Worm (Caenorhabditis elegans): ENCODE data around the gene asp-6.
A peak's percentile ranks its signal among the peaks of the same experiment; 100 is the strongest.

Gene asp-6

ce11 chrV:8271395-8271794 lies 2.7 kb upstream of the asp-6 start:
- TF ChIP-seq ztf-11 (tag; optimal IDR thresholded peaks at IDR 0.05) (no peak), ceh-16 (tag; optimal IDR thresholded peaks at IDR 0.05) (no peak), R02D3.7 (tag; optimal IDR thresholded peaks at IDR 0.05) (no peak), mab-5 (tag; optimal IDR thresholded peaks at IDR 0.05) (no peak), dmd-4 (tag; optimal IDR thresholded peaks at IDR 0.05) (no peak), unc-62 (GFP tag; optimal IDR thresholded peaks at IDR 0.05) (no peak), F13H6.1 (tag; optimal IDR thresholded peaks at IDR 0.05) (no peak), ztf-4 (tag; optimal IDR thresholded peaks at IDR 0.05) (no peak), nhr-25 (tag; optimal IDR thresholded peaks at IDR 0.05) (no peak), sem-4 (tag; optimal IDR thresholded peaks at IDR 0.05) (no peak), C34F6.9 (tag; optimal IDR thresholded peaks at IDR 0.05) (no peak), skn-1 (tag; optimal IDR thresholded peaks at IDR 0.05) (no peak)

ce11 chrV:8269878-8270277 lies 1.1 kb upstream of the asp-6 start:
- no peak for TF ChIP-seq nhr-6 (tag; optimal IDR thresholded peaks at IDR 0.05)
- peak; percentile 2 for TF ChIP-seq fos-1 (tag; optimal IDR thresholded peaks at IDR 0.05)
- peak; percentile 9 for TF ChIP-seq sma-3 (GFP tag; optimal IDR thresholded peaks at IDR 0.05)
- no peak for TF ChIP-seq snpc-4 (tag; optimal IDR thresholded peaks at IDR 0.05)
- no peak for TF ChIP-seq gmeb-1 (tag; optimal IDR thresholded peaks at IDR 0.05)
- no peak for TF ChIP-seq ztf-4 (tag; optimal IDR thresholded peaks at IDR 0.05)
- TF ChIP-seq mab-5 (tag; optimal IDR thresholded peaks at IDR 0.05), result no peak
- TF ChIP-seq nhr-21 (tag; optimal IDR thresholded peaks at IDR 0.05), result no peak
- peak; percentile 55 for TF ChIP-seq sma-9 (GFP tag; optimal IDR thresholded peaks at IDR 0.05)
- TF ChIP-seq sma-9 (tag; optimal IDR thresholded peaks at IDR 0.05), result no peak
- no peak for TF ChIP-seq ztf-11 (tag; optimal IDR thresholded peaks at IDR 0.05)
- TF ChIP-seq sem-4 (tag; optimal IDR thresholded peaks at IDR 0.05), result no peak

- TF ChIP-seq nhr-25 (tag; optimal IDR thresholded peaks at IDR 0.05), result no peak
- no peak for TF ChIP-seq unc-55 (GFP tag; optimal IDR thresholded peaks at IDR 0.05)
- peak; percentile 16 for TF ChIP-seq lin-13 (GFP tag; optimal IDR thresholded peaks at IDR 0.05)
- no peak for TF ChIP-seq egl-27 (tag; optimal IDR thresholded peaks at IDR 0.05)
- no peak for TF ChIP-seq C34F6.9 (tag; optimal IDR thresholded peaks at IDR 0.05)
- TF ChIP-seq elt-1 (tag; optimal IDR thresholded peaks at IDR 0.05), result no peak
- no peak for TF ChIP-seq ztf-4 (tag; optimal IDR thresholded peaks at IDR 0.05)
- no peak for TF ChIP-seq lin-39 (tag; optimal IDR thresholded peaks at IDR 0.05)
- no peak for TF ChIP-seq sem-4 (tag; optimal IDR thresholded peaks at IDR 0.05)
- TF ChIP-seq elt-3 (tag; optimal IDR thresholded peaks at IDR 0.05), result no peak
- no peak for TF ChIP-seq nhr-23 (tag; optimal IDR thresholded peaks at IDR 0.05)
- no peak for TF ChIP-seq R02D3.7 (tag; optimal IDR thresholded peaks at IDR 0.05)
- TF ChIP-seq F13H6.1 (tag; optimal IDR thresholded peaks at IDR 0.05), result no peak
- TF ChIP-seq lin-11 (tag; optimal IDR thresholded peaks at IDR 0.05), result no peak
- peak; percentile 63 for TF ChIP-seq sma-9 (GFP tag; optimal IDR thresholded peaks at IDR 0.05)
- no peak for TF ChIP-seq sma-9 (tag; optimal IDR thresholded peaks at IDR 0.05)
- TF ChIP-seq zag-1 (tag; optimal IDR thresholded peaks at IDR 0.05), result no peak
- no peak for TF ChIP-seq nhr-10 (tag; optimal IDR thresholded peaks at IDR 0.05)
- TF ChIP-seq blmp-1 (tag; optimal IDR thresholded peaks at IDR 0.05; ENCODE audit: insufficient read depth), result no peak
- TF ChIP-seq mdl-1 (tag; optimal IDR thresholded peaks at IDR 0.05), result no peak
- no peak for TF ChIP-seq peb-1 (tag; optimal IDR thresholded peaks at IDR 0.05)
- TF ChIP-seq nhr-77 (tag; optimal IDR thresholded peaks at IDR 0.05), result no peak
- TF ChIP-seq ceh-82 (tag; optimal IDR thresholded peaks at IDR 0.05), result no peak
- peak; percentile 73 for TF ChIP-seq fos-1 (tag; optimal IDR thresholded peaks at IDR 0.05)
- TF ChIP-seq ZK546.5 (tag; optimal IDR thresholded peaks at IDR 0.05), result no peak
- no peak for TF ChIP-seq Y55F3AM.14 (GFP tag; optimal IDR thresholded peaks at IDR 0.05)
- no peak for TF ChIP-seq aly-2 (tag; optimal IDR thresholded peaks at IDR 0.05)
- no peak for TF ChIP-seq skn-1 (tag; optimal IDR thresholded peaks at IDR 0.05)
- TF ChIP-seq nhr-237 (tag; optimal IDR thresholded peaks at IDR 0.05), result no peak
- no peak for TF ChIP-seq nhr-12 (tag; optimal IDR thresholded peaks at IDR 0.05)
- TF ChIP-seq gmeb-1 (tag; optimal IDR thresholded peaks at IDR 0.05), result peak; percentile 71
- no peak for TF ChIP-seq ztf-11 (tag; optimal IDR thresholded peaks at IDR 0.05)
- TF ChIP-seq ama-1 (optimal IDR thresholded peaks at IDR 0.05), result no peak
- TF ChIP-seq unc-62 (GFP tag; optimal IDR thresholded peaks at IDR 0.05), result no peak
- TF ChIP-seq mbf-1 (tag; optimal IDR thresholded peaks at IDR 0.05), result no peak
- TF ChIP-seq dmd-4 (tag; optimal IDR thresholded peaks at IDR 0.05), result no peak
- TF ChIP-seq crh-2 (tag; optimal IDR thresholded peaks at IDR 0.05), result peak; percentile 77
- TF ChIP-seq lsy-2 (tag; optimal IDR thresholded peaks at IDR 0.05), result peak in 1 of 2 experiments; percentile 24
- TF ChIP-seq nhr-129 (tag; optimal IDR thresholded peaks at IDR 0.05), result peak; percentile 66
- no peak for TF ChIP-seq mab-5 (tag; optimal IDR thresholded peaks at IDR 0.05)
- no peak for TF ChIP-seq snpc-4 (tag; optimal IDR thresholded peaks at IDR 0.05)
- no peak for TF ChIP-seq ceh-16 (tag; optimal IDR thresholded peaks at IDR 0.05)
- peak; percentile 34 for TF ChIP-seq sma-3 (GFP tag; optimal IDR thresholded peaks at IDR 0.05)
- no peak for TF ChIP-seq alr-1 (tag; optimal IDR thresholded peaks at IDR 0.05)
- TF ChIP-seq nhr-6 (tag; optimal IDR thresholded peaks at IDR 0.05), result no peak
- no peak for TF ChIP-seq ztf-1 (GFP tag; conservative IDR thresholded peaks at IDR 0.05)
- no peak for TF ChIP-seq unc-39 (tag; optimal IDR thresholded peaks at IDR 0.05)
- TF ChIP-seq nhr-11 (tag; optimal IDR thresholded peaks at IDR 0.05), result no peak
Observed at ce11 chrV:8267275-8267674, 1.5 kb downstream of the asp-6 start.
